Worm (Caenorhabditis elegans): ENCODE measurements around the gene C53C7.3.

The C53C7.3 gene

ce11 chrX:13004491-13005093 lies 43.8 kb upstream of the C53C7.3 start:
- TF ChIP-seq ztf-11 (tag; optimal IDR thresholded peaks at IDR 0.05), result no peak
- peak; percentile 87 for TF ChIP-seq elt-1 (tag; optimal IDR thresholded peaks at IDR 0.05)
- no peak for TF ChIP-seq fos-1 (tag; optimal IDR thresholded peaks at IDR 0.05)
- no peak for TF ChIP-seq ceh-9 (tag; optimal IDR thresholded peaks at IDR 0.05)
- TF ChIP-seq nhr-25 (tag; optimal IDR thresholded peaks at IDR 0.05), result peak; percentile 93
- peak; percentile 45 for TF ChIP-seq nhr-23 (tag; optimal IDR thresholded peaks at IDR 0.05)
- no peak for TF ChIP-seq nhr-11 (tag; optimal IDR thresholded peaks at IDR 0.05)

ce11 chrX:13005730-13006129 lies 42.6 kb upstream of the C53C7.3 start:
- TF ChIP-seq nhr-23 (tag; optimal IDR thresholded peaks at IDR 0.05) (no peak), ZK546.5 (tag; optimal IDR thresholded peaks at IDR 0.05) (no peak), nhr-25 (tag; optimal IDR thresholded peaks at IDR 0.05) (peak; percentile 67), nhr-76 (tag; optimal IDR thresholded peaks at IDR 0.05) (no peak)

- TF ChIP-seq tbx-2 (tag; optimal IDR thresholded peaks at IDR 0.05) (no peak), nhr-25 (tag; optimal IDR thresholded peaks at IDR 0.05) (peak; percentile 33), egl-5 (tag; optimal IDR thresholded peaks at IDR 0.05) (no peak), nhr-43 (tag; optimal IDR thresholded peaks at IDR 0.05; ENCODE audit: poor library complexity, severe bottlenecking) (no peak), ceh-9 (tag; optimal IDR thresholded peaks at IDR 0.05) (no peak), lin-39 (tag; optimal IDR thresholded peaks at IDR 0.05) (no peak), ceh-82 (tag; optimal IDR thresholded peaks at IDR 0.05) (no peak), lsy-12 (tag; optimal IDR thresholded peaks at IDR 0.05) (no peak)
Observed at ce11 chrX:13006328-13006727, 42.0 kb upstream of the C53C7.3 start.

DNA sequence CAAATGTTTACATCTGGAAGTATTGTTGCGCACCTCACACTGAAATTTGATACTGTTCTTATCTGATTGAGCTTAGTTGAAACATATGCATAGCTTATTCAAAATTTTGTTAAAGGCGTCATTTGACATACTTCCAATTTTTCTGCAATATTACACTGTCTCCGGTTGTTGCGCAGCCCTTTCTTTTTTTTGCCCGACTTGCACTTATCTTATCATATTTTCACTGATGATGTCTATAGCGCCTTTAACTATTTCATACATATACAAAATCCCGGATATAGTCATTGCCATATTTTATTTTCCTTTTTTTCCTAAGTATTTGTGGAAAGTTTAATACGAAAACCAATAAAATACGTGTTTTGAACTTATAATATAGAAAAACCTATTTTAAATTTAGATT lies 41.6 kb upstream of the C53C7.3 start:
- TF ChIP-seq elt-1 (tag; optimal IDR thresholded peaks at IDR 0.05) (no peak), nhr-77 (tag; optimal IDR thresholded peaks at IDR 0.05) (no peak), R02D3.7 (tag; optimal IDR thresholded peaks at IDR 0.05) (no peak), lin-15B (tag; optimal IDR thresholded peaks at IDR 0.05) (no peak), skn-1 (tag; optimal IDR thresholded peaks at IDR 0.05) (no peak), elt-2 (tag; optimal IDR thresholded peaks at IDR 0.05) (no peak), sea-2 (GFP tag; optimal IDR thresholded peaks at IDR 0.05) (no peak), nhr-67 (tag; optimal IDR thresholded peaks at IDR 0.05) (no peak), zag-1 (tag; optimal IDR thresholded peaks at IDR 0.05) (no peak), fkh-10 (GFP tag; optimal IDR thresholded peaks at IDR 0.05) (no peak), ceh-82 (tag; optimal IDR thresholded peaks at IDR 0.05) (no peak), nhr-23 (tag; optimal IDR thresholded peaks at IDR 0.05) (no peak), nhr-11 (tag; optimal IDR thresholded peaks at IDR 0.05) (no peak), ZK546.5 (tag; optimal IDR thresholded peaks at IDR 0.05) (no peak), lsy-12 (tag; optimal IDR thresholded peaks at IDR 0.05) (no peak), egl-5 (tag; optimal IDR thresholded peaks at IDR 0.05) (no peak), egl-27 (tag; optimal IDR thresholded peaks at IDR 0.05) (no peak), nhr-76 (tag; optimal IDR thresholded peaks at IDR 0.05) (no peak), nfya-1 (tag; optimal IDR thresholded peaks at IDR 0.05; ENCODE audit: insufficient read depth) (no peak), aly-2 (tag; optimal IDR thresholded peaks at IDR 0.05) (no peak)

DNA sequence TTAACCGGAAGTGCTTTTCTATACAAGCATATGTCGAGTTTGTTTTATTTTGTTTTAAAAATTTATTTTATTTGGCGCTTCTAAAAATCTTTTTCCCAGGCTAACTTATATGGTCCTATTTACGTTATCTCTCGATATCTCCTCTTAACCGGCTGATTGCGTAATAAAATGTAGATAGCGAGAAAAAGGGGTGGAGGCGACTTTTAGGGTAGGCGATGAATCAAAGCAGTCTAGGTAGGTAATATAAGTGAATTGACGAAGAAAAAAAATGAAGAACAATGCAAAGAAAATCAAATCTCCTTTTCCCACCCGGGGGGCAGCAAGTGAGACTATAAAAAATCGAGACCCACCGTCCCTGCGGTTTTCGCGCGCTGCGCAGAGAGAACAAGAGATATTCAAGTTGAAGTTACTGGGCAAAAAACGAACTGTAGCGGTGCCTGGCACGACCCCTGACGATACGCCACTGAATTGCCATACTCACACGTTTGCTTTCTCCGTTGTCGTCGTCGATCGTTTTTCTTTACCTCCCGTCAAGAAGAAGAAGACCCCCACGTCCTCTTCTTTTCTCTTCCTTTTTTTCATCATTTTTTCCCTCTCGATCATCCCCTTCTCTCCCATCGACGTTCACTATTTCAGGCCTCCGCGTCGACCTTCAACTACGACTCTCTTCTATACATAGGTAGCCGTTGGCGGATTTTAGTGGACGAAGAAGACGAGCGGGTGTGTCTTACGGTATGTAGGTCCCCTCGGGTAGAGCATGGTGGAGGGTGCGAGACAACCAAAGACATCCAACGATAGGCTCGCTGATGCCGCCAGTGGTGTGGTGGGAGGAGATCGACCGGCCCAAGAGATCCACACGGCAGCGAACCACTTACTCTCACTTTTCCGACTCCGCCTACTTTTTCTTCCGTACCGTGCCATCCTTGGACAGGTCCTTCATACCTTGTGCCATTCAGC lies 40.2 kb upstream of the C53C7.3 start, which contains the start of gene nhr-25:
Gene nhr-25 (plus strand): TSS at position 637 of the 957 bp plus-strand sequence.
- TF ChIP-seq nhr-25 (tag; optimal IDR thresholded peaks at IDR 0.05), result peak; percentile 99
- no peak for TF ChIP-seq jun-1 (tag; optimal IDR thresholded peaks at IDR 0.05)
- peak; percentile 18 for TF ChIP-seq nhr-23 (tag; optimal IDR thresholded peaks at IDR 0.05)
- TF ChIP-seq nhr-76 (tag; optimal IDR thresholded peaks at IDR 0.05), result no peak
- peak; percentile 41 for TF ChIP-seq nhr-43 (tag; optimal IDR thresholded peaks at IDR 0.05; ENCODE audit: poor library complexity, severe bottlenecking)
- TF ChIP-seq ceh-9 (tag; optimal IDR thresholded peaks at IDR 0.05), result no peak
- peak; percentile 20 for TF ChIP-seq lsy-12 (tag; optimal IDR thresholded peaks at IDR 0.05)
- TF ChIP-seq nfya-1 (tag; optimal IDR thresholded peaks at IDR 0.05; ENCODE audit: insufficient read depth), result peak; percentile 29
- no peak for TF ChIP-seq ceh-28 (tag; optimal IDR thresholded peaks at IDR 0.05)
- TF ChIP-seq ama-1 (optimal IDR thresholded peaks at IDR 0.05), result peak; percentile 38
- TF ChIP-seq egl-27 (tag; optimal IDR thresholded peaks at IDR 0.05), result no peak
